Fruit fly (Drosophila melanogaster) whole organism, wandering third instar larva: ENCODE data around the gene Cyp1.
A peak's percentile ranks its signal among the peaks of the same experiment; 100 is the strongest.

Experiments
- CrebA ChIP-seq: fragments of 200-800 bp; sonication (Bioruptor generic); optimal IDR thresholded peaks from 2 replicates; lab custom pipeline; 2016; ENCODE audit warnings: missing biosample characterization, mild to moderate bottlenecking, missing genetic modification characterization, borderline replicate concordance
- Jra ChIP-seq: sonication (Bioruptor generic); optimal IDR thresholded peaks from 2 replicates; lab custom pipeline; 2016; ENCODE audit warnings: missing biosample characterization, missing genetic modification characterization
- N ChIP-seq: fragments of >200 bp; optimal IDR thresholded peaks from 2 replicates; lab custom pipeline; 2018; ENCODE audit warnings: missing biosample characterization, missing external identifiers, missing genetic modification characterization
- OdsH ChIP-seq: fragments of 200-800 bp; sonication (Bioruptor generic); optimal IDR thresholded peaks from 2 replicates; lab custom pipeline; 2016; ENCODE audit warnings: missing biosample characterization, mild to moderate bottlenecking, missing genetic modification characterization
- brk ChIP-seq: fragments of 200-800 bp; sonication (Bioruptor generic); optimal IDR thresholded peaks from 2 replicates; lab custom pipeline; 2016; ENCODE audit warnings: missing biosample characterization, mild to moderate bottlenecking, missing genetic modification characterization
- dsf ChIP-seq: sonication (Bioruptor generic); optimal IDR thresholded peaks from 2 replicates; lab custom pipeline; 2016; ENCODE audit warnings: missing biosample characterization, missing genetic modification characterization, borderline replicate concordance
- ey ChIP-seq: fragments of 200-800 bp; sonication (Bioruptor generic); optimal IDR thresholded peaks from 2 replicates; lab custom pipeline; 2016; ENCODE audit warnings: missing biosample characterization, missing genetic modification characterization
- h ChIP-seq: fragments of 200-800 bp; sonication (Bioruptor generic); optimal IDR thresholded peaks from 3 replicates; lab custom pipeline; 2016; ENCODE audit warnings: missing biosample characterization, mild to moderate bottlenecking, missing genetic modification characterization
- lola ChIP-seq: fragments of >200 bp; optimal IDR thresholded peaks from 2 replicates; lab custom pipeline; 2017; ENCODE audit warnings: missing biosample characterization, missing genetic modification characterization
- pan ChIP-seq: fragments of >200 bp; optimal IDR thresholded peaks from 2 replicates; lab custom pipeline; 2017
- usp ChIP-seq: fragments of >200 bp; optimal IDR thresholded peaks from 2 replicates; lab custom pipeline; 2017; ENCODE audit warnings: missing biosample characterization, missing genetic modification characterization

- no peak for TF ChIP-seq brk
- peak; percentile 66 for TF ChIP-seq Jra (GFP tag; lab: Kevin White, UChicago)
- no peak for TF ChIP-seq dsf (GFP tag; lab: Kevin White, UChicago)
- TF ChIP-seq OdsH: peak; percentile 82
- peak; percentile 91 for TF ChIP-seq ey
- TF ChIP-seq CrebA (GFP tag; lab: Kevin White, UChicago): no peak
- TF ChIP-seq N (GFP tag; lab: Kevin White, UChicago): no peak
- no peak for TF ChIP-seq usp
- no peak for TF ChIP-seq pan (lab: Kevin White, UChicago)
- peak; percentile 92 for TF ChIP-seq h
- no peak for TF ChIP-seq lola (GFP tag; lab: Kevin White, UChicago)
Measured at dm6 chrX:16279340-16279941, 40.7 kb downstream of the Cyp1 start.
